Fruit fly (Drosophila melanogaster) S2 (cell line): Measurements from ENCODE around the gene CG4733.
A peak's percentile ranks its signal among the peaks of the same experiment; 100 is the strongest.

Experiments
- CG8478 ChIP-seq: fragments of >200 bp; optimal IDR thresholded peaks from 2 replicates; lab custom pipeline; 2018
- CTCF ChIP-seq, 2 experiments: fragments of >200 bp; optimal IDR thresholded peaks; 2 replicates each; lab custom pipeline; 2018

Gene CG4733

DNA sequence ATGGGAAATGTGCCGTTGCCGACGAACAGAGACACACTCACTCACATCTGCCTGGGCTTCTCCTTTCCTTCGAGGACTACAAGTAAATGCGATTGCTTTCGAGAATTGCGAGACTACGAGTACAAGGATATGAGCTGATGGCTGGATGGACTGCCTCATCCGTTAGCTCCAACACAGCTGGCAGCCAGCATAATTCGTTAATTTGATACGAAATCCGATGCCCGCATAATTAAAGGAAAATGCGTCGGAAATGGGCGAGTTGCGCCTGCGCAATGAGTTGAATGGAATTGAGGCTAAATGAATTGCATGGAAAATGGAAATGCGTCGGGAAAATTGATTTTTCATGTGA is 45.3 kb downstream of the CG4733 start:
- TF ChIP-seq CG8478 (no peak), CTCF (optimal IDR thresholded peaks at IDR 0.05; lab: Kevin White, UChicago) (no peak)

DNA sequence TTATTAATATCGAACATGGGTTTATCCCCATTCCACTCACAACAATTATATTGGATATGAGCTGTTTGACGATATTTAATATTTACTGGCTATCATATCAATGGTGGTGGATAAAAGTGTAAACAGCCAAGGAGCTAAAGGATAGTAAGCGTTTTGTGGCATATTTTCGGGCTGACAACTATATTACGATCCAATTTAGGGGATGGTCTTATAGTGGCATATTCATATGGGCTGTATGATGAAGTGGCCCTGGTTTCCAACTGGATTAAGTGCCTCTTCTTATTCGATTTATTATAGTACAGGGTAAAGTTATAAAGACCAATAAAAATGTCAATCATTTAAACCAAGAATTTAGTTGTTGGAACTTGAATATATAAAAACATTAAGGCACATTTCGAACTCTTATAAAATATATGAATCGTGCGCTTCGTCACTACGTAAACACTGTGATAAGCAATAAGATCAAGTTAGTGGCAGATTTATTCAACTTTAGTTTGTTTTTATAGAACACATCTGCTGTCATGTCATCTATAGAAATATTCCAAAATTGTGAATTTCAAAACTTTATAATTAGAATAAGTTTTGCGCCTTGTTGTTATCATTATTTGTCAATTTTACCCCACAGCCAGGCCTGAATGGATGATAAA is 48.6 kb downstream of the CG4733 start:
- no peak for TF ChIP-seq CG8478
- peak; percentile 33 to 43 for TF ChIP-seq CTCF (optimal IDR thresholded peaks at IDR 0.05; lab: Kevin White, UChicago)

DNA sequence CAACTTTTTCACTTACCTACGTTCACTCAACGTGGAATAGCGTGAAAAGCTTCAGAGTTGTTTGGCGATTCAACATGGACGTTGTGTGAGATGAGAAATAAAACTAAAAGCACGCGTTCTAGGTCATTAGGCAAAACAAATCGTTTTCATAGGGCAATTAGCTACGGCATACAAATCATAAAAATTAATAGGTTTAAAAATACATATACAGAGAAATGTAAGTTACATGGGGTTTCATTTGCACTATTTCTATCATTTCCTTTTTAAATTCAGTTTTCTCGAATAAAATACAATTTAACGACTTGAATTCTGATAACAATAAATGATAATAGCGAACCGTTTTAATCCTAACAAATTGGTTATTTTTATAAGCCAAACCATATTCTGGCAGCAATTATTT is 51.8 kb downstream of the CG4733 start, which contains the start of gene CG46042:
TSS of gene CG46042 (minus strand) at position 101 of the 400 bp plus-strand sequence.
- TF ChIP-seq CTCF (optimal IDR thresholded peaks at IDR 0.05; lab: Kevin White, UChicago) = no peak
- no peak for TF ChIP-seq CG8478

DNA sequence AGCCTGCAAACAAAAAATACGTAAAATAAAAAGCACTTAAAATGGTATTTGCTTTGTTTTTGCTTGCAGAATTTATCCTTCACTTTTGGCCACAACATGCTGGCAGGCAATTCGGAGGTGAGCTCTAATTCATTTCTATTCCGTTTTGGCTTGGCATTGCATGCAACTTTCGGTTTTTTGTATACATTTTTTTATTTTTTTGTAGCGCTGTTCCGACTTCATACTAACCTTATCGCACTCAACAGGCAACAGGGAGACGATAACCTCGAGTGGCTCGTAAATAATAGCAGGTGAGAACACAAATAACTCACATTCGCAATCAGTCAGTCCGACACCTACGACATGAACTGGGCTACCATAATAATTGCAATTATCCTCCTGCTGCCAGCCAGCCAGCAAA is 57.7 kb downstream of the CG4733 start, which contains the start of gene CG4783:
TSS of gene CG4783 (plus strand) at position 301 of the 400 bp plus-strand sequence.
- no peak for TF ChIP-seq CG8478
- no peak for TF ChIP-seq CTCF (optimal IDR thresholded peaks at IDR 0.05; lab: Kevin White, UChicago)
